Worm (Caenorhabditis elegans) whole organism, L3 larva: ENCODE results near the gene smz-1.

Source experiments
- unc-39 ChIP-seq: sonication (generic microtip); optimal IDR thresholded peaks from 4 replicates; lab custom pipeline; 2017; ENCODE audit warnings: missing biosample characterization, missing genetic modification characterization
- zag-1 ChIP-seq: fragments of 150-350 bp; optimal IDR thresholded peaks from 2 replicates; lab custom pipeline; 2014; ENCODE audit warnings: missing biosample characterization, missing genetic modification characterization

- no peak for TF ChIP-seq unc-39 (tag; lab: Kevin White, UChicago)
- no peak for TF ChIP-seq zag-1 (tag; lab: Kevin White, UChicago)
Measured at ce11 chrIV:12498238-12498637, 43.4 kb downstream of the smz-1 start, which contains the start of gene sru-19.
